Worm (Caenorhabditis elegans) whole organism, young adult: ENCODE measurements around the gene exc-5.

Experiments
- ama-1 ChIP-seq, 3 experiments: fragments of 150-350 bp in 1 of 3; sonication (generic microtip) in 2 of 3; optimal IDR thresholded peaks; 2 replicates each; lab custom pipeline; 2014 to 2018; ENCODE audit warnings: missing biosample characterization in 2 of 3, missing genetic modification characterization in 2 of 3, missing genetic modification reagents in 2 of 3
- egl-44 ChIP-seq: fragments of 200-800 bp; sonication (Bioruptor generic); IDR thresholded peaks from 2 replicates; pipeline ENCODE4 v1.3.6; 2022; ENCODE audit warnings: missing genetic modification reagents, missing genetic modification characterization, missing compliant biosample characterization
- lin-54 ChIP-seq: fragments of 200-800 bp; sonication (Bioruptor generic); optimal IDR thresholded peaks from 2 replicates; lab custom pipeline; 2018; ENCODE audit warnings: mild to moderate bottlenecking, missing genetic modification characterization, missing compliant biosample characterization
- snpc-4 ChIP-seq, 5 experiments: fragments of 150-350 bp in 1 of 5; sonication (generic microtip) in 4 of 5; optimal IDR thresholded peaks; 2 replicates each; lab custom pipeline; 2014 to 2018; ENCODE audit warnings: missing genetic modification characterization in 5 of 5, missing biosample characterization in 3 of 5, antibody characterized with exemption in 2 of 5, mild to moderate bottlenecking in 2 of 5, missing compliant biosample characterization in 2 of 5, missing genotype in 2 of 5, moderate library complexity in 2 of 5, missing genetic modification reagents in 1 of 5
- ztf-28 ChIP-seq: fragments of 200-800 bp; sonication (Bioruptor generic); IDR thresholded peaks from 2 replicates; pipeline ENCODE4 v1.3.6; 2022; ENCODE audit warnings: missing genetic modification reagents, missing genetic modification characterization, missing compliant biosample characterization

ce11 chrIV:8852194-8852593 is 38.7 kb upstream of the exc-5 start, which contains the start of gene alp-1:
- TF ChIP-seq egl-44 (GFP tag; lab: Robert Waterston, UW) (no peak), ztf-28 (GFP tag; lab: Robert Waterston, UW) (no peak), snpc-4 (GFP tag; optimal IDR thresholded peaks at IDR 0.05; lab: Kevin White, UChicago) (no peak), snpc-4 (tag; optimal IDR thresholded peaks at IDR 0.05; lab: Kevin White, UChicago) (no peak), lin-54 (no peak), ama-1 (optimal IDR thresholded peaks at IDR 0.05; lab: Kevin White, UChicago) (no peak), ama-1 (GFP tag; optimal IDR thresholded peaks at IDR 0.05; lab: Kevin White, UChicago) (no peak)
